Fruit fly (Drosophila melanogaster) whole organism, embryonic: ENCODE results near the gene AstC-R2.
A peak's percentile ranks its signal among the peaks of the same experiment; 100 is the strongest.

Experiments used
- CG1647 ChIP-seq: fragments of 200-800 bp; sonication (Bioruptor generic); optimal IDR thresholded peaks from 3 replicates; lab custom pipeline; 2016; ENCODE audit warnings: missing biosample characterization, missing genetic modification characterization
- CG17829 ChIP-seq: fragments of 200-800 bp; optimal IDR thresholded peaks from 2 replicates; lab custom pipeline; 2019; ENCODE audit warnings: missing biosample characterization, mild to moderate bottlenecking, missing genetic modification characterization, moderate library complexity
- CG1832 ChIP-seq: fragments of 200-800 bp; sonication (Bioruptor generic); optimal IDR thresholded peaks from 2 replicates; lab custom pipeline; 2017; ENCODE audit warnings: missing biosample characterization, mild to moderate bottlenecking, missing genetic modification characterization, inconsistent platforms
- CG2712 ChIP-seq: fragments of 200-800 bp; optimal IDR thresholded peaks from 3 replicates; lab custom pipeline; 2019; ENCODE audit warnings: missing biosample characterization, mild to moderate bottlenecking, missing genetic modification characterization, moderate library complexity
- CG3163 ChIP-seq: fragments of 200-800 bp; sonication (Bioruptor generic); optimal IDR thresholded peaks from 3 replicates; lab custom pipeline; 2016; ENCODE audit warnings: missing biosample characterization, missing genetic modification characterization
- CG4360 ChIP-seq: fragments of 200-800 bp; sonication (Bioruptor generic); IDR thresholded peaks from 2 replicates; pipeline ENCODE4 v1.3.6; 2022; ENCODE audit warnings: missing biosample characterization, missing genetic modification characterization
- CG4404 ChIP-seq: fragments of 200-800 bp; sonication (Bioruptor generic); IDR thresholded peaks from 2 replicates; pipeline ENCODE4 v1.3.6; 2022; ENCODE audit warnings: missing biosample characterization, missing genetic modification characterization
- CG8924 ChIP-seq: fragments of 200-800 bp; optimal IDR thresholded peaks from 3 replicates; lab custom pipeline; 2019; ENCODE audit warnings: missing biosample characterization, mild to moderate bottlenecking, missing genetic modification characterization, moderate library complexity
- Fer1 ChIP-seq: fragments of 200-800 bp; sonication (Bioruptor generic); optimal IDR thresholded peaks from 2 replicates; lab custom pipeline; 2017; ENCODE audit warnings: missing biosample characterization, mild to moderate bottlenecking, missing genetic modification characterization
- HLHmδ ChIP-seq: fragments of 200-800 bp; sonication (Bioruptor generic); optimal IDR thresholded peaks from 2 replicates; lab custom pipeline; 2018; ENCODE audit warnings: missing biosample characterization, mild to moderate bottlenecking, missing genetic modification characterization, moderate library complexity
- Jarid2 ChIP-seq: fragments of 200-800 bp; sonication (Bioruptor generic); optimal IDR thresholded peaks from 3 replicates; lab custom pipeline; 2017; ENCODE audit warnings: mild to moderate bottlenecking, missing biosample characterization, missing genetic modification reagents, missing genetic modification characterization
- MTF-1 ChIP-seq: fragments of 200-800 bp; sonication (Bioruptor generic); optimal IDR thresholded peaks from 2 replicates; lab custom pipeline; 2018; ENCODE audit warnings: missing biosample characterization, mild to moderate bottlenecking, missing genetic modification characterization, borderline replicate concordance
- Nf-YB ChIP-seq: fragments of 200-800 bp; sonication (Bioruptor generic); optimal IDR thresholded peaks from 3 replicates; lab custom pipeline; 2019; ENCODE audit warnings: missing biosample characterization, mild to moderate bottlenecking, missing genetic modification characterization, moderate library complexity
- Trl ChIP-seq, 3 experiments: fragments of >200 bp in 2 of 3; fragments of 200-800 bp in 1 of 3; sonication (Bioruptor generic) in 1 of 3; optimal IDR thresholded peaks; 2 replicates in 1 of 3; 3 replicates in 2 of 3; lab custom pipeline; 2016 to 2017; ENCODE audit warnings: missing biosample characterization in 1 of 3, missing genetic modification characterization in 1 of 3
- amos ChIP-seq: fragments of 200-800 bp; sonication (Bioruptor generic); IDR thresholded peaks from 2 replicates; pipeline ENCODE4 v1.3.6; 2022; ENCODE audit warnings: missing biosample characterization, missing genetic modification characterization; ENCODE audit not compliant: partially characterized antibody
- chif ChIP-seq, 2 experiments: fragments of 200-800 bp; sonication (Bioruptor generic); optimal IDR thresholded peaks; 3 replicates each; lab custom pipeline; 2016; ENCODE audit warnings: missing biosample characterization in 2 of 2, missing genetic modification characterization in 2 of 2
- gcm ChIP-seq: fragments of 200-800 bp; sonication (Bioruptor generic); optimal IDR thresholded peaks from 2 replicates; lab custom pipeline; 2019; ENCODE audit warnings: missing biosample characterization, mild to moderate bottlenecking, missing genetic modification characterization, moderate library complexity
- gsb-n ChIP-seq: fragments of 200-800 bp; sonication (Bioruptor generic); optimal IDR thresholded peaks from 3 replicates; lab custom pipeline; 2018; ENCODE audit warnings: missing biosample characterization, mild to moderate bottlenecking, missing genetic modification characterization
- ind ChIP-seq: fragments of 200-800 bp; sonication (Bioruptor generic); optimal IDR thresholded peaks from 3 replicates; lab custom pipeline; 2016; ENCODE audit warnings: missing biosample characterization, missing genetic modification characterization
- insv ChIP-seq, 2 experiments: fragments of 200-800 bp; sonication (Bioruptor generic); optimal IDR thresholded peaks; 3 replicates each; lab custom pipeline; 2016 to 2018; ENCODE audit warnings: missing biosample characterization in 2 of 2, missing genetic modification characterization in 2 of 2
- nerfin-1 ChIP-seq: fragments of 200-800 bp; sonication (Bioruptor generic); optimal IDR thresholded peaks from 3 replicates; lab custom pipeline; 2019; ENCODE audit warnings: missing biosample characterization, mild to moderate bottlenecking, missing genetic modification characterization, moderate library complexity
- scrt ChIP-seq: fragments of 200-800 bp; sonication (Bioruptor generic); optimal IDR thresholded peaks from 2 replicates; lab custom pipeline; 2018; ENCODE audit warnings: missing biosample characterization, mild to moderate bottlenecking, missing genetic modification characterization, moderate library complexity
- stwl ChIP-seq: fragments of 200-800 bp; sonication (Bioruptor generic); optimal IDR thresholded peaks from 3 replicates; lab custom pipeline; 2018; ENCODE audit warnings: missing biosample characterization, mild to moderate bottlenecking, missing genetic modification characterization, moderate library complexity
- unpg ChIP-seq: fragments of 200-800 bp; sonication (Bioruptor generic); optimal IDR thresholded peaks from 3 replicates; lab custom pipeline; 2018; ENCODE audit warnings: missing biosample characterization, mild to moderate bottlenecking, missing genetic modification characterization, moderate library complexity
- yki ChIP-seq: fragments of >200 bp; optimal IDR thresholded peaks from 3 replicates; lab custom pipeline; 2018
- zen ChIP-seq: fragments of 200-800 bp; sonication (Bioruptor generic); optimal IDR thresholded peaks from 3 replicates; lab custom pipeline; 2018; ENCODE audit warnings: missing biosample characterization, mild to moderate bottlenecking, missing genetic modification characterization, moderate library complexity

The AstC-R2 gene

DNA sequence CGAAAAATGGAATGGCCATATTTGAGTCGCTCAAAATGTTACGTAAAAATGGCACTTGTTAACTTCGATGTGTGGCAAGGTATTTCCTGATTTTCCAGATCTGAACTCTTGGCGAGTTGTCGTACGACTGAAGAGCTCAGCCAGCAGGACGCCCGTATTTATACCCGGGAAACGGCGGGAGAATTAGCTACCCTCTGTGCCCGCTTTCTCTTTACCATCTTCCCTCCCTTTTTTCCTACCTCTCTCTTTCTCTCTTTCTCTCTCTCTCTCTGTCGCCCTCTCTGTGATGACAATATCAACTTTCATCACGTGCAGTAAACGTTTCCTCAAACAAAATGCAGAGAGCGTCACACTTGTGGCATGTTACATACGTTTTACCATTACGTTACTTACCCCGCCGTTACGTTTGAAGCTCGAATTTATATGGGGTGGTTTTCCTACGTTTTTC, 62.5 kb downstream of the AstC-R2 start, which contains the start of gene skl (continued):
- TF ChIP-seq CG3163 (GFP tag; lab: Kevin White, UChicago) = peak; percentile 80
- no peak for TF ChIP-seq MTF-1
- TF ChIP-seq insv (GFP tag; optimal IDR thresholded peaks at IDR 0.05; lab: Kevin White, UChicago) = peak in 1 of 2 experiments; percentile 20
- 0 out of 2 replicates have a peak, but pooled peaks have one; percentile 30 for TF ChIP-seq CG4360 (GFP tag; lab: Robert Waterston, UW)
- TF ChIP-seq CG1647 (GFP tag; lab: Kevin White, UChicago) = no peak
- TF ChIP-seq stwl (tag; lab: Kevin White, UChicago) = peak; percentile 52
- TF ChIP-seq CG1832 (GFP tag; lab: Kevin White, UChicago) = peak; percentile 83
- TF ChIP-seq unpg (GFP tag; lab: Kevin White, UChicago) = no peak
- TF ChIP-seq nerfin-1 (tag; lab: Kevin White, UChicago) = peak; percentile 60
- TF ChIP-seq ind (GFP tag; lab: Kevin White, UChicago) = no peak
- peak; percentile 81 for TF ChIP-seq Nf-YB
- peak; percentile 17 for TF ChIP-seq CG2712
- TF ChIP-seq Trl (optimal IDR thresholded peaks at IDR 0.05; lab: Kevin White, UChicago) = peak; percentile 75 to 95
- peak; percentile 31 for TF ChIP-seq Trl (GFP tag; optimal IDR thresholded peaks at IDR 0.05; lab: Kevin White, UChicago)
- peak; percentile 38 for TF ChIP-seq gsb-n (tag; lab: Kevin White, UChicago)
- peak; percentile 67 for TF ChIP-seq gcm (GFP tag; lab: Kevin White, UChicago)
- peak; percentile 24 for TF ChIP-seq CG17829
- TF ChIP-seq scrt (GFP tag; lab: Kevin White, UChicago) = peak; percentile 90
- peak in 1 of 2 experiments; percentile 7 for TF ChIP-seq chif (GFP tag; optimal IDR thresholded peaks at IDR 0.05; lab: Kevin White, UChicago)
- TF ChIP-seq yki (lab: Kevin White, UChicago) = peak; percentile 84
- peak; percentile 25 for TF ChIP-seq CG8924
- 0 out of 2 replicates have a peak, but pooled peaks have one; percentile 17 for TF ChIP-seq amos (GFP tag; lab: Robert Waterston, UW)
- no peak for TF ChIP-seq CG4404 (GFP tag; lab: Robert Waterston, UW)
- TF ChIP-seq HLHmδ (GFP tag; lab: Kevin White, UChicago) = peak; percentile 36
- no peak for TF ChIP-seq Fer1
- TF ChIP-seq zen (tag; lab: Kevin White, UChicago) = peak; percentile 17
- peak; percentile 96 for TF ChIP-seq Jarid2 (GFP tag; lab: Kevin White, UChicago)
